Worm (Caenorhabditis elegans): ENCODE measurements around the gene arrd-4.

The arrd-4 gene

DNA sequence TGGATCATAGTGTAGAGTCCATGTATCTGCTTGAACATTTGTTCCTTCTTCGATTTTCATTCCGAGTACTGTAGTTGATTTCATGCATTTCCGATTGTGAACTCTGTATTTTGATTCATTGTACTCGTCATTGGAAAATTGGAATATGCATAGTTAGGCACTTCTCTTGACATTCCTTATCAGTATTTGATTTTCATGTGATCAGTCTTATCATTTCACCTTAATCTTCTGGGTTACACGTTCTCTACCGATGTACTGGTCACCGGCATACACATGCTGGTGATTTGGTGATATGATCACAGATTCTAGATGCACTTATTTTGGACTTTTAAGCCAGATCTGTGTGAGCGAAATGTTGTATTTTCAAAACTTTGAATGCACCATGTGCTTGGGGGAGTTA is 46.9 kb downstream of the arrd-4 start:
- TF ChIP-seq nhr-80 (tag; optimal IDR thresholded peaks at IDR 0.05): peak; percentile 90
- TF ChIP-seq egrh-3 (GFP tag; IDR thresholded peaks at IDR 0.05): no peak
- TF ChIP-seq ets-4 (GFP tag; optimal IDR thresholded peaks at IDR 0.05): peak; percentile 53
- TF ChIP-seq F10E7.11 (tag; optimal IDR thresholded peaks at IDR 0.05): no peak
- peak; percentile 38 for TF ChIP-seq ztf-22 (GFP tag; optimal IDR thresholded peaks at IDR 0.05)
- no peak for TF ChIP-seq dpl-1 (GFP tag; optimal IDR thresholded peaks at IDR 0.05)
- no peak for TF ChIP-seq Y95B8A.8 (GFP tag; IDR thresholded peaks at IDR 0.05)
- peak; percentile 7; the same call in 1 of the 2 replicates for TF ChIP-seq cebp-1 (GFP tag; IDR thresholded peaks at IDR 0.05)
- no peak for TF ChIP-seq cebp-1 (tag; optimal IDR thresholded peaks at IDR 0.05)
- TF ChIP-seq zfh-2 (GFP tag; conservative IDR thresholded peaks at IDR 0.05): no peak
- TF ChIP-seq hlh-26 (GFP tag; conservative IDR thresholded peaks at IDR 0.05): no peak
- no peak for TF ChIP-seq ztf-25 (GFP tag; IDR thresholded peaks at IDR 0.05)
- TF ChIP-seq lin-35 (GFP tag; optimal IDR thresholded peaks at IDR 0.05): no peak
- TF ChIP-seq Y53F4B.3 (GFP tag; IDR thresholded peaks at IDR 0.05): no peak
- no peak for TF ChIP-seq Y79H2A.3 (GFP tag; conservative IDR thresholded peaks at IDR 0.05)
- no peak for TF ChIP-seq dpff-1 (tag; optimal IDR thresholded peaks at IDR 0.05)
- TF ChIP-seq madf-6 (GFP tag; IDR thresholded peaks at IDR 0.05): no peak
- no peak for TF ChIP-seq lir-1 (GFP tag; conservative IDR thresholded peaks at IDR 0.05)
- peak; percentile 66 for TF ChIP-seq atf-7 (tag; optimal IDR thresholded peaks at IDR 0.05)
- no peak for TF ChIP-seq nhr-179 (tag; optimal IDR thresholded peaks at IDR 0.05)
- TF ChIP-seq sdz-38 (tag; optimal IDR thresholded peaks at IDR 0.05): no peak
- TF ChIP-seq hmg-1.2 (GFP tag; IDR thresholded peaks at IDR 0.05): no peak
- no peak for TF ChIP-seq die-1 (tag; optimal IDR thresholded peaks at IDR 0.05)

DNA sequence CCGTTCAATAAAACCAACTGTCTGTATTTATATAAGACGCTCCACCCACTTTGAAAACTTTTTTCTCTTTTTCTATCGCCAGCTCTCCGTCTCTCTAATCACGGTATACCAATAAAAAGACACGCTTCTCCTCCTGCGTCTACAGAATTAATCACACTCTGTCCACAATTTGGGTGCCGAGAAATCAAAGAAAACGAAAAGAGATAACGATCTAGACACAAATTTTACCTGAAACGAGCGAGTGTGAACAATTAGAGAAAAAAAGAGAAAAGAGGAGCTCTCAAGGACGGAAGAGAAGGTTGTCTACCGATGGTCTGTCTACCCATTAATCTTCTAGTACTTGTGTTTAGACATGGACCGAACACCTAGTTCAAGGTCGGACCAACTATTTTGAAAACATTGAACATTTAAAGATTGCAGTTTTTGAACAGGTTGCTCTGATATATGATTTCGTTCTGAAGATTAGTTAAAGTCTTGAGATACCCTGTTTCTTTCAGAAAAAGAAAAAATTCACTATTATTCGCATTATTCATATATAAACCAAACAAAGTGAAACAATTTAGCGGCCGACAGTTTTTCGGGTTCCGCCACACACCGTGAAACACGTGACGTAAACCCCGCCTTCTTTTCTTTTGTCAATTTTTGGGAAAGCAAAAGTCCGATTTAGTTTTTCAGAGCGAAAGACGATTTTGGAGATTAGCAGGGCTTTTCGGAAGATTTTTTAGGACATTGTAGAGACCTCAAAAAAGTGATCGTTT is 50.5 kb downstream of the arrd-4 start, which contains the start of gene cyp-13A2:
Gene cyp-13A2 (minus strand): TSS at position 235 of the 758 bp plus-strand sequence.
- TF ChIP-seq B0336.3 (GFP tag; IDR thresholded peaks at IDR 0.05): 0 out of 2 replicates have a peak, but pooled peaks have one; percentile 27
- no peak for TF ChIP-seq F37B4.10 (GFP tag; IDR thresholded peaks at IDR 0.05)
- TF ChIP-seq nhr-80 (tag; optimal IDR thresholded peaks at IDR 0.05): peak; percentile 89
- TF ChIP-seq snpc-3.4 (tag; optimal IDR thresholded peaks at IDR 0.05): peak; percentile 86
- no peak for TF ChIP-seq F10E7.11 (tag; optimal IDR thresholded peaks at IDR 0.05)
- TF ChIP-seq sdz-38 (tag; optimal IDR thresholded peaks at IDR 0.05): no peak
- peak; percentile 84 for TF ChIP-seq hmg-1.2 (GFP tag; IDR thresholded peaks at IDR 0.05)
- peak; percentile 24; the same call in 1 of the 2 replicates for TF ChIP-seq F33H1.4 (GFP tag; IDR thresholded peaks at IDR 0.05)
- no peak for TF ChIP-seq unc-130 (GFP tag; optimal IDR thresholded peaks at IDR 0.05)
- peak; percentile 6 for TF ChIP-seq pha-4 (tag; optimal IDR thresholded peaks at IDR 0.05)
- no peak for TF ChIP-seq C17E4.6 (GFP tag; IDR thresholded peaks at IDR 0.05)
- TF ChIP-seq him-1 (tag; optimal IDR thresholded peaks at IDR 0.05): peak; percentile 56
- TF ChIP-seq snpc-4 (GFP tag; optimal IDR thresholded peaks at IDR 0.05): peak; percentile 93
- peak; percentile 94 to 98 (median 96) for TF ChIP-seq snpc-4 (tag; optimal IDR thresholded peaks at IDR 0.05)
- TF ChIP-seq snpc-1.1 (tag; optimal IDR thresholded peaks at IDR 0.05; ENCODE audit: insufficient read depth): peak; percentile 93
- peak; percentile 57 for TF ChIP-seq tbp1 (GFP tag; optimal IDR thresholded peaks at IDR 0.05)
- TF ChIP-seq B0019.2 (GFP tag; conservative IDR thresholded peaks at IDR 0.05): no peak
- TF ChIP-seq rpc-1 (optimal IDR thresholded peaks at IDR 0.05): no peak
- TF ChIP-seq rpc-1 (tag; optimal IDR thresholded peaks at IDR 0.05): peak; percentile 3
